Worm (Caenorhabditis elegans) whole organism, late embryonic: Measurements from ENCODE around the gene mltn-5.

Experiments
- C08G9.2 ChIP-seq: sonication (generic microtip); optimal IDR thresholded peaks from 2 replicates; lab custom pipeline; 2016; ENCODE audit warnings: mild to moderate bottlenecking, missing genetic modification characterization, moderate library complexity, missing compliant biosample characterization
- K09A11.1 ChIP-seq: sonication (generic microtip); optimal IDR thresholded peaks from 2 replicates; lab custom pipeline; 2017; ENCODE audit warnings: antibody characterized with exemption, mild to moderate bottlenecking, missing genetic modification characterization, missing compliant biosample characterization; ENCODE audit not compliant: insufficient read depth
- T23F11.4 ChIP-seq: fragments of 200-800 bp; sonication (Bioruptor generic); optimal IDR thresholded peaks from 2 replicates; lab custom pipeline; 2018; ENCODE audit warnings: mild to moderate bottlenecking, missing genetic modification characterization, missing compliant biosample characterization
- ahr-1 ChIP-seq: sonication (generic microtip); optimal IDR thresholded peaks from 2 replicates; lab custom pipeline; 2016; ENCODE audit warnings: missing genetic modification characterization, missing compliant biosample characterization
- ceh-14 ChIP-seq: sonication (generic microtip); optimal IDR thresholded peaks from 2 replicates; lab custom pipeline; 2016; ENCODE audit warnings: missing genotype, missing genetic modification characterization, missing compliant biosample characterization
- ceh-18 ChIP-seq: sonication (generic microtip); optimal IDR thresholded peaks from 2 replicates; lab custom pipeline; 2016; ENCODE audit warnings: missing genetic modification characterization, missing compliant biosample characterization
- ceh-19 ChIP-seq: fragments of 200-800 bp; sonication (Bioruptor generic); optimal IDR thresholded peaks from 2 replicates; lab custom pipeline; 2018; ENCODE audit warnings: mild to moderate bottlenecking, missing genetic modification characterization, missing compliant biosample characterization
- ceh-2 ChIP-seq: sonication (generic microtip); optimal IDR thresholded peaks from 2 replicates; lab custom pipeline; 2016; ENCODE audit warnings: missing genotype, missing genetic modification characterization, missing compliant biosample characterization
- ceh-24 ChIP-seq: sonication (generic microtip); optimal IDR thresholded peaks from 2 replicates; lab custom pipeline; 2016; ENCODE audit warnings: mild to moderate bottlenecking, missing genetic modification characterization, missing compliant biosample characterization
- ceh-30 ChIP-seq: fragments of 150-350 bp; optimal IDR thresholded peaks from 2 replicates; lab custom pipeline; 2014; ENCODE audit warnings: missing biosample characterization, missing genetic modification characterization
- ceh-31 ChIP-seq: sonication (generic microtip); optimal IDR thresholded peaks from 2 replicates; lab custom pipeline; 2016; ENCODE audit warnings: missing genetic modification characterization, missing compliant biosample characterization
- dve-1 ChIP-seq: sonication (generic microtip); optimal IDR thresholded peaks from 2 replicates; lab custom pipeline; 2017; ENCODE audit warnings: antibody characterized with exemption, mild to moderate bottlenecking, missing genetic modification characterization, missing compliant biosample characterization
- elt-2 ChIP-seq: sonication (generic microtip); optimal IDR thresholded peaks from 2 replicates; lab custom pipeline; 2016; ENCODE audit warnings: missing genetic modification reagents, missing genetic modification characterization, missing compliant biosample characterization
- elt-4 ChIP-seq: sonication (generic microtip); optimal IDR thresholded peaks from 2 replicates; lab custom pipeline; 2016; ENCODE audit warnings: missing genetic modification characterization, missing compliant biosample characterization
- eyg-1 ChIP-seq: sonication (generic microtip); optimal IDR thresholded peaks from 2 replicates; lab custom pipeline; 2016; ENCODE audit warnings: missing genotype, missing genetic modification characterization, missing compliant biosample characterization
- fkh-10 ChIP-seq: fragments of 150-350 bp; optimal IDR thresholded peaks from 2 replicates; lab custom pipeline; 2014; ENCODE audit warnings: missing biosample characterization, missing genetic modification reagents, missing genetic modification characterization
- fkh-6 ChIP-seq: sonication (generic microtip); optimal IDR thresholded peaks from 2 replicates; lab custom pipeline; 2016; ENCODE audit warnings: missing genetic modification characterization, missing compliant biosample characterization
- gmeb-2 ChIP-seq: sonication (generic microtip); optimal IDR thresholded peaks from 2 replicates; lab custom pipeline; 2016; ENCODE audit warnings: missing genetic modification characterization, inconsistent platforms, missing compliant biosample characterization
- hlh-13 ChIP-seq: fragments of 200-800 bp; sonication (Bioruptor generic); optimal IDR thresholded peaks from 2 replicates; lab custom pipeline; 2018; ENCODE audit warnings: mild to moderate bottlenecking, missing genetic modification characterization, missing compliant biosample characterization
- hlh-15 ChIP-seq: sonication (generic microtip); optimal IDR thresholded peaks from 2 replicates; lab custom pipeline; 2016; ENCODE audit warnings: missing genetic modification characterization, missing compliant biosample characterization
- hlh-6 ChIP-seq: sonication (generic microtip); optimal IDR thresholded peaks from 2 replicates; lab custom pipeline; 2016; ENCODE audit warnings: missing genotype, missing genetic modification characterization, missing compliant biosample characterization
- hlh-8 ChIP-seq: sonication (generic microtip); optimal IDR thresholded peaks from 2 replicates; lab custom pipeline; 2016; ENCODE audit warnings: missing genotype, missing genetic modification characterization, missing compliant biosample characterization
- lim-6 ChIP-seq: sonication (generic microtip); optimal IDR thresholded peaks from 2 replicates; lab custom pipeline; 2016; ENCODE audit warnings: missing genetic modification characterization, missing compliant biosample characterization
- madf-2 ChIP-seq: sonication (generic microtip); optimal IDR thresholded peaks from 2 replicates; lab custom pipeline; 2017; ENCODE audit warnings: missing genetic modification characterization, missing compliant biosample characterization
- nfya-1 ChIP-seq: sonication (generic microtip); optimal IDR thresholded peaks from 2 replicates; lab custom pipeline; 2017; ENCODE audit warnings: missing genetic modification characterization, mild to moderate bottlenecking, missing compliant biosample characterization, antibody characterized with exemption, moderate library complexity
- pha-2 ChIP-seq: sonication (generic microtip); optimal IDR thresholded peaks from 2 replicates; lab custom pipeline; 2017; ENCODE audit warnings: mild to moderate bottlenecking, missing genetic modification characterization, missing compliant biosample characterization
- pha-4 ChIP-seq: fragments of 150-350 bp; optimal IDR thresholded peaks from 2 replicates; lab custom pipeline; 2018; ENCODE audit warnings: missing biosample characterization, missing genetic modification reagents, missing genetic modification characterization
- pqm-1 ChIP-seq: sonication (generic microtip); optimal IDR thresholded peaks from 2 replicates; lab custom pipeline; 2016; ENCODE audit warnings: missing genetic modification characterization, missing compliant biosample characterization
- ref-2 ChIP-seq: sonication (generic microtip); optimal IDR thresholded peaks from 2 replicates; lab custom pipeline; 2016; ENCODE audit warnings: missing genetic modification characterization, missing compliant biosample characterization
- rnt-1 ChIP-seq: sonication (generic microtip); optimal IDR thresholded peaks from 2 replicates; lab custom pipeline; 2016; ENCODE audit warnings: missing genetic modification characterization, missing compliant biosample characterization
- sdc-2 ChIP-seq: sonication (generic microtip); optimal IDR thresholded peaks from 2 replicates; lab custom pipeline; 2016; ENCODE audit warnings: missing genotype, missing genetic modification characterization, missing compliant biosample characterization
- sox-4 ChIP-seq: sonication (generic microtip); optimal IDR thresholded peaks from 2 replicates; lab custom pipeline; 2017; ENCODE audit warnings: mild to moderate bottlenecking, missing genetic modification characterization, inconsistent platforms, missing compliant biosample characterization
- tbx-2 ChIP-seq: sonication (generic microtip); optimal IDR thresholded peaks from 2 replicates; lab custom pipeline; 2016; ENCODE audit warnings: missing genetic modification characterization, missing compliant biosample characterization
- tbx-7 ChIP-seq: sonication (generic microtip); optimal IDR thresholded peaks from 2 replicates; lab custom pipeline; 2016; ENCODE audit warnings: missing genotype, missing genetic modification characterization, missing compliant biosample characterization
- ttx-3 ChIP-seq: sonication (generic microtip); optimal IDR thresholded peaks from 2 replicates; lab custom pipeline; 2016; ENCODE audit warnings: missing genetic modification reagents, missing genetic modification characterization, missing compliant biosample characterization
- unc-42 ChIP-seq: sonication (generic microtip); optimal IDR thresholded peaks from 2 replicates; lab custom pipeline; 2016; ENCODE audit warnings: missing genotype, missing genetic modification characterization, missing compliant biosample characterization
- unc-55 ChIP-seq: sonication (generic microtip); optimal IDR thresholded peaks from 2 replicates; lab custom pipeline; 2017; ENCODE audit warnings: missing biosample characterization, missing genetic modification reagents, missing genetic modification characterization
- unc-86 ChIP-seq: sonication (generic microtip); optimal IDR thresholded peaks from 2 replicates; lab custom pipeline; 2016; ENCODE audit warnings: missing genetic modification characterization, missing compliant biosample characterization

The mltn-5 gene

ce11 chrII:13882405-13882804, 42.6 kb upstream of the mltn-5 start, which contains the start of gene hda-10:
TSS of gene hda-10 (plus strand) at chrII:13882705.
- TF ChIP-seq hlh-15 (tag; lab: Kevin White, UChicago) (no peak), pha-4 (no peak), ref-2 (tag; lab: Kevin White, UChicago) (no peak), ceh-31 (tag; lab: Kevin White, UChicago) (no peak), eyg-1 (tag; lab: Kevin White, UChicago) (no peak), hlh-8 (tag; lab: Kevin White, UChicago) (no peak), ceh-14 (tag; lab: Kevin White, UChicago) (no peak), C08G9.2 (no peak), pha-2 (no peak), ceh-30 (tag; lab: Kevin White, UChicago) (no peak), ceh-2 (tag; lab: Kevin White, UChicago) (no peak), sox-4 (tag; lab: Kevin White, UChicago) (no peak), ceh-19 (GFP tag; lab: Kevin White, UChicago) (no peak), ceh-24 (tag; lab: Kevin White, UChicago) (no peak), K09A11.1 (tag; lab: Kevin White, UChicago) (no peak), unc-42 (tag; lab: Kevin White, UChicago) (no peak), lim-6 (tag; lab: Kevin White, UChicago) (no peak), fkh-10 (no peak), gmeb-2 (no peak)

- no peak for TF ChIP-seq ceh-31 (tag; lab: Kevin White, UChicago)
- peak; percentile 19 for TF ChIP-seq C08G9.2
- TF ChIP-seq hlh-6 (tag; lab: Kevin White, UChicago): peak; percentile 5
- peak; percentile 2 for TF ChIP-seq ceh-14 (tag; lab: Kevin White, UChicago)
- peak; percentile 38 for TF ChIP-seq elt-4 (tag; lab: Kevin White, UChicago)
Measured at ce11 chrII:13886431-13886830, 38.6 kb upstream of the mltn-5 start.

- TF ChIP-seq unc-86 (no peak), unc-42 (tag; lab: Kevin White, UChicago) (peak; percentile 90), fkh-10 (no peak), ttx-3 (tag; lab: Kevin White, UChicago) (no peak), sdc-2 (tag; lab: Kevin White, UChicago) (no peak), rnt-1 (peak; percentile 28), elt-2 (tag; lab: Kevin White, UChicago) (no peak), pha-2 (no peak), fkh-6 (tag; lab: Kevin White, UChicago) (no peak), tbx-7 (tag; lab: Kevin White, UChicago) (no peak), tbx-2 (no peak), dve-1 (tag; lab: Kevin White, UChicago) (no peak), T23F11.4 (no peak), ceh-30 (tag; lab: Kevin White, UChicago) (peak; percentile 1), madf-2 (tag; lab: Kevin White, UChicago) (no peak), pqm-1 (tag; lab: Kevin White, UChicago) (no peak), ceh-18 (tag; lab: Kevin White, UChicago) (peak; percentile 30), hlh-13 (no peak), ref-2 (tag; lab: Kevin White, UChicago) (no peak), unc-55 (GFP tag; lab: Kevin White, UChicago) (no peak), K09A11.1 (tag; lab: Kevin White, UChicago) (no peak), nfya-1 (tag; lab: Kevin White, UChicago) (peak; percentile 47), ahr-1 (no peak)
- TF ChIP-seq, all 69 proteins: peak for 5
Measured at ce11 chrII:13888278-13888677, 36.7 kb upstream of the mltn-5 start, which contains the start of gene mcd-1. TSS of gene mcd-1 (plus strand) at chrII:13888544.
